Fruit fly (Drosophila melanogaster) whole organism, adult: ENCODE measurements around the gene gb.

Experiments used
- CG11617 ChIP-seq: fragments of 200-800 bp; sonication (Bioruptor generic); optimal IDR thresholded peaks from 2 replicates; lab custom pipeline; 2017; ENCODE audit warnings: mild to moderate bottlenecking, missing biosample characterization, missing genetic modification reagents, missing genetic modification characterization
- CG12768 ChIP-seq: fragments of 200-800 bp; sonication (Bioruptor generic); optimal IDR thresholded peaks from 2 replicates; lab custom pipeline; 2017; ENCODE audit warnings: missing biosample characterization, missing genetic modification characterization, mild to moderate bottlenecking, moderate library complexity, missing genetic modification reagents
- CG1620 ChIP-seq: fragments of 200-800 bp; sonication (Bioruptor generic); optimal IDR thresholded peaks from 2 replicates; lab custom pipeline; 2016; ENCODE audit warnings: missing biosample characterization, missing genetic modification characterization
- CG7045 ChIP-seq: fragments of 200-800 bp; sonication (Bioruptor generic); optimal IDR thresholded peaks from 2 replicates; lab custom pipeline; 2017; ENCODE audit warnings: missing biosample characterization, mild to moderate bottlenecking, missing genetic modification characterization
- CG7101 ChIP-seq: fragments of 200-800 bp; sonication (Bioruptor generic); optimal IDR thresholded peaks from 2 replicates; lab custom pipeline; 2018; ENCODE audit warnings: missing biosample characterization, mild to moderate bottlenecking, missing genetic modification characterization, moderate library complexity
- Hr96 ChIP-seq: fragments of 200-800 bp; sonication (Bioruptor generic); optimal IDR thresholded peaks from 2 replicates; lab custom pipeline; 2016; ENCODE audit warnings: missing biosample characterization, missing genetic modification characterization
- bab1 ChIP-seq: fragments of 200-800 bp; sonication (Bioruptor generic); optimal IDR thresholded peaks from 3 replicates; lab custom pipeline; 2019; ENCODE audit warnings: missing biosample characterization, mild to moderate bottlenecking, missing genetic modification characterization, moderate library complexity
- cic ChIP-seq: fragments of 200-800 bp; sonication (Bioruptor generic); optimal IDR thresholded peaks from 2 replicates; lab custom pipeline; 2017; ENCODE audit warnings: missing biosample characterization, mild to moderate bottlenecking, missing genetic modification characterization, moderate library complexity
- kay ChIP-seq: fragments of 200-800 bp; sonication (Bioruptor generic); peaks from one replicate; lab custom pipeline; 2016; ENCODE audit warnings: missing biosample characterization, missing genetic modification characterization, borderline replicate concordance
- pad ChIP-seq: fragments of 200-800 bp; sonication (Bioruptor generic); optimal IDR thresholded peaks from 3 replicates; lab custom pipeline; 2017; ENCODE audit warnings: missing biosample characterization, missing genetic modification characterization, mild to moderate bottlenecking, moderate library complexity, missing genetic modification reagents
- toe ChIP-seq: fragments of 200-800 bp; sonication (Bioruptor generic); optimal IDR thresholded peaks from 2 replicates; lab custom pipeline; 2016; ENCODE audit warnings: missing biosample characterization, missing genetic modification characterization

DNA sequence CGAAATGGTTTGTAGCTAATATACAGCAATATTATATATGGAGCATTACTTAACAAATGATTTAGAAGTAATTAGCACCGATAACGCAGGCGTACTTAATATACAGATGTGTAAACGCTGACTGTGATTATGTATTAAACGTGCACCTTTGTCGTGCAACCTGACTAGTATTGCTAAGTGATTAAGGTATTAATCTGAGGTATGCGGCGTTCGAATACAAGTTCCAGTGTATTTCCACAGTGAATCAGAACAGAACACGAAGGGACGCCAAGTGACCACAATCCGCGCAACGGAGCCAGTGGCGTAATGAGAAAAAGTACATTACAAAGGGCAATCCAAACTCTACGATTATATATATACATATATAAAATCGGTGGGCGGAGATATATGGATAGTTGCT is 48.0 kb downstream of the gb start, which contains the start of gene Nep5:
- TF ChIP-seq pad (no peak), CG7045 (GFP tag; lab: Kevin White, UChicago) (no peak), CG1620 (GFP tag; lab: Kevin White, UChicago) (no peak), cic (GFP tag; lab: Kevin White, UChicago) (no peak), toe (no peak), kay (GFP tag; lab: Kevin White, UChicago) (no peak), bab1 (no peak), CG7101 (tag; lab: Kevin White, UChicago) (no peak), Hr96 (no peak), CG12768 (no peak), CG11617 (no peak)
